Worm (Caenorhabditis elegans) whole organism, late embryonic: ENCODE data around the gene set-25.

Experiments
- C08G9.2 ChIP-seq: sonication (generic microtip); optimal IDR thresholded peaks from 2 replicates; lab custom pipeline; 2016; ENCODE audit warnings: mild to moderate bottlenecking, missing genetic modification characterization, moderate library complexity, missing compliant biosample characterization
- C38D4.7 ChIP-seq: fragments of 200-800 bp; sonication (Bioruptor generic); optimal IDR thresholded peaks from 2 replicates; lab custom pipeline; 2018; ENCODE audit warnings: mild to moderate bottlenecking, missing genetic modification characterization, moderate library complexity, missing compliant biosample characterization
- K02D7.2 ChIP-seq: sonication (generic microtip); optimal IDR thresholded peaks from 2 replicates; lab custom pipeline; 2017; ENCODE audit warnings: mild to moderate bottlenecking, missing genetic modification characterization, missing compliant biosample characterization
- K09A11.1 ChIP-seq: sonication (generic microtip); optimal IDR thresholded peaks from 2 replicates; lab custom pipeline; 2017; ENCODE audit warnings: antibody characterized with exemption, mild to moderate bottlenecking, missing genetic modification characterization, missing compliant biosample characterization; ENCODE audit not compliant: insufficient read depth
- T23F11.4 ChIP-seq: fragments of 200-800 bp; sonication (Bioruptor generic); optimal IDR thresholded peaks from 2 replicates; lab custom pipeline; 2018; ENCODE audit warnings: mild to moderate bottlenecking, missing genetic modification characterization, missing compliant biosample characterization
- ceh-14 ChIP-seq: sonication (generic microtip); optimal IDR thresholded peaks from 2 replicates; lab custom pipeline; 2016; ENCODE audit warnings: missing genotype, missing genetic modification characterization, missing compliant biosample characterization
- ceh-18 ChIP-seq: sonication (generic microtip); optimal IDR thresholded peaks from 2 replicates; lab custom pipeline; 2016; ENCODE audit warnings: missing genetic modification characterization, missing compliant biosample characterization
- ceh-2 ChIP-seq: sonication (generic microtip); optimal IDR thresholded peaks from 2 replicates; lab custom pipeline; 2016; ENCODE audit warnings: missing genotype, missing genetic modification characterization, missing compliant biosample characterization
- ceh-24 ChIP-seq: sonication (generic microtip); optimal IDR thresholded peaks from 2 replicates; lab custom pipeline; 2016; ENCODE audit warnings: mild to moderate bottlenecking, missing genetic modification characterization, missing compliant biosample characterization
- ceh-31 ChIP-seq: sonication (generic microtip); optimal IDR thresholded peaks from 2 replicates; lab custom pipeline; 2016; ENCODE audit warnings: missing genetic modification characterization, missing compliant biosample characterization
- ceh-34 ChIP-seq: sonication (generic microtip); optimal IDR thresholded peaks from 2 replicates; lab custom pipeline; 2016; ENCODE audit warnings: mild to moderate bottlenecking, missing genetic modification characterization, missing compliant biosample characterization
- ceh-45 ChIP-seq: fragments of 200-800 bp; sonication (Bioruptor generic); IDR thresholded peaks from 2 replicates; pipeline ENCODE4 v1.3.6; 2022; ENCODE audit warnings: missing genetic modification reagents, missing genetic modification characterization, missing compliant biosample characterization
- ceh-9 ChIP-seq: sonication (generic microtip); optimal IDR thresholded peaks from 2 replicates; lab custom pipeline; 2016; ENCODE audit warnings: mild to moderate bottlenecking, missing genetic modification characterization, inconsistent platforms, missing compliant biosample characterization
- dmd-4 ChIP-seq: sonication (generic microtip); optimal IDR thresholded peaks from 2 replicates; lab custom pipeline; 2016; ENCODE audit warnings: borderline replicate concordance, missing genetic modification characterization, missing compliant biosample characterization
- elt-2 ChIP-seq: sonication (generic microtip); optimal IDR thresholded peaks from 2 replicates; lab custom pipeline; 2016; ENCODE audit warnings: missing genetic modification reagents, missing genetic modification characterization, missing compliant biosample characterization
- ets-4 ChIP-seq: sonication (generic microtip); optimal IDR thresholded peaks from 2 replicates; lab custom pipeline; 2016; ENCODE audit warnings: missing genetic modification characterization, missing compliant biosample characterization
- fax-1 ChIP-seq: sonication (generic microtip); optimal IDR thresholded peaks from 2 replicates; lab custom pipeline; 2016; ENCODE audit warnings: missing genotype, missing genetic modification characterization, missing compliant biosample characterization
- hlh-15 ChIP-seq: sonication (generic microtip); optimal IDR thresholded peaks from 2 replicates; lab custom pipeline; 2016; ENCODE audit warnings: missing genetic modification characterization, missing compliant biosample characterization
- hlh-6 ChIP-seq: sonication (generic microtip); optimal IDR thresholded peaks from 2 replicates; lab custom pipeline; 2016; ENCODE audit warnings: missing genotype, missing genetic modification characterization, missing compliant biosample characterization
- lin-11 ChIP-seq: fragments of 200-800 bp; sonication (Bioruptor generic); optimal IDR thresholded peaks from 2 replicates; lab custom pipeline; 2018; ENCODE audit warnings: mild to moderate bottlenecking, missing genetic modification characterization, missing compliant biosample characterization
- mec-3 ChIP-seq: sonication (generic microtip); optimal IDR thresholded peaks from 2 replicates; lab custom pipeline; 2016; ENCODE audit warnings: borderline replicate concordance, missing genetic modification characterization, missing compliant biosample characterization
- nfya-1 ChIP-seq: sonication (generic microtip); optimal IDR thresholded peaks from 2 replicates; lab custom pipeline; 2017; ENCODE audit warnings: missing genetic modification characterization, mild to moderate bottlenecking, missing compliant biosample characterization, antibody characterized with exemption, moderate library complexity
- nhr-11 ChIP-seq: fragments of 150-350 bp; optimal IDR thresholded peaks from 2 replicates; lab custom pipeline; 2014; ENCODE audit warnings: missing biosample characterization, missing genetic modification characterization
- pat-9 ChIP-seq: fragments of 200-800 bp; sonication (Bioruptor generic); optimal IDR thresholded peaks from 2 replicates; lab custom pipeline; 2018; ENCODE audit warnings: mild to moderate bottlenecking, missing genetic modification characterization, moderate library complexity, missing compliant biosample characterization
- pha-2 ChIP-seq: sonication (generic microtip); optimal IDR thresholded peaks from 2 replicates; lab custom pipeline; 2017; ENCODE audit warnings: mild to moderate bottlenecking, missing genetic modification characterization, missing compliant biosample characterization
- pqm-1 ChIP-seq: sonication (generic microtip); optimal IDR thresholded peaks from 2 replicates; lab custom pipeline; 2016; ENCODE audit warnings: missing genetic modification characterization, missing compliant biosample characterization
- sox-4 ChIP-seq: sonication (generic microtip); optimal IDR thresholded peaks from 2 replicates; lab custom pipeline; 2017; ENCODE audit warnings: mild to moderate bottlenecking, missing genetic modification characterization, inconsistent platforms, missing compliant biosample characterization
- tbx-2 ChIP-seq: sonication (generic microtip); optimal IDR thresholded peaks from 2 replicates; lab custom pipeline; 2016; ENCODE audit warnings: missing genetic modification characterization, missing compliant biosample characterization
- ttx-3 ChIP-seq: sonication (generic microtip); optimal IDR thresholded peaks from 2 replicates; lab custom pipeline; 2016; ENCODE audit warnings: missing genetic modification reagents, missing genetic modification characterization, missing compliant biosample characterization
- unc-3 ChIP-seq, 2 experiments: fragments of 200-800 bp in 1 of 2; sonication (Bioruptor generic) in 1 of 2; sonication (generic microtip) in 1 of 2; conservative IDR thresholded peaks in 1 of 2; optimal IDR thresholded peaks in 1 of 2; 2 replicates each; pipeline versions ENCODE4 v1.3.6 to Lab custom; 2016 to 2022; ENCODE audit warnings: missing compliant biosample characterization in 2 of 2, missing genetic modification characterization in 2 of 2, missing genetic modification reagents in 1 of 2
- unc-42 ChIP-seq: sonication (generic microtip); optimal IDR thresholded peaks from 2 replicates; lab custom pipeline; 2016; ENCODE audit warnings: missing genotype, missing genetic modification characterization, missing compliant biosample characterization
- unc-55 ChIP-seq: sonication (generic microtip); optimal IDR thresholded peaks from 2 replicates; lab custom pipeline; 2017; ENCODE audit warnings: missing biosample characterization, missing genetic modification reagents, missing genetic modification characterization
- unc-86 ChIP-seq: sonication (generic microtip); optimal IDR thresholded peaks from 2 replicates; lab custom pipeline; 2016; ENCODE audit warnings: missing genetic modification characterization, missing compliant biosample characterization
- zip-5 ChIP-seq: sonication (generic microtip); optimal IDR thresholded peaks from 2 replicates; lab custom pipeline; 2016; ENCODE audit warnings: missing genetic modification characterization, missing compliant biosample characterization
- ztf-16 ChIP-seq: sonication (generic microtip); optimal IDR thresholded peaks from 2 replicates; lab custom pipeline; 2017; ENCODE audit warnings: missing genetic modification characterization, missing compliant biosample characterization

Gene set-25

ce11 chrIII:13292971-13293514 is at the start of gene set-25:
Gene set-25 (minus strand): TSS chrIII:13293090.
- TF ChIP-seq C38D4.7 (peak; percentile 22), tbx-2 (peak; percentile 48), unc-86 (tag; lab: Kevin White, UChicago) (peak; percentile 50), ceh-45 (GFP tag; lab: Robert Waterston, UW) (peak; percentile 48; the same call in 1 of the 2 replicates), fax-1 (peak; percentile 27), ztf-16 (tag; lab: Kevin White, UChicago) (peak; percentile 8), sox-4 (peak; percentile 19), ttx-3 (peak; percentile 52), pha-2 (tag; lab: Kevin White, UChicago) (peak; percentile 12), ceh-14 (tag; lab: Kevin White, UChicago) (peak; percentile 48), K02D7.2 (tag; lab: Kevin White, UChicago) (peak; percentile 71), unc-3 (GFP tag; conservative IDR thresholded peaks at IDR 0.05; lab: Robert Waterston, UW) (peak; percentile 33; the same call in 1 of the 2 replicates), unc-3 (tag; optimal IDR thresholded peaks at IDR 0.05; lab: Kevin White, UChicago) (peak; percentile 8), elt-2 (peak; percentile 47), ceh-2 (tag; lab: Kevin White, UChicago) (peak; percentile 59), K09A11.1 (tag; lab: Kevin White, UChicago) (peak; percentile 45), dmd-4 (tag; lab: Kevin White, UChicago) (peak; percentile 22), pat-9 (tag; lab: Kevin White, UChicago) (peak; percentile 34), ceh-34 (tag; lab: Kevin White, UChicago) (peak; percentile 30), zip-5 (tag; lab: Kevin White, UChicago) (peak; percentile 44)

- TF ChIP-seq hlh-6 (tag; lab: Kevin White, UChicago) = no peak
- TF ChIP-seq ets-4 = no peak
- TF ChIP-seq, all 69 proteins: peak for 0
Observed at ce11 chrIII:13342079-13342734, 49.3 kb upstream of the set-25 start, which contains the start of gene dro-1. Gene dro-1 (plus strand): TSS chrIII:13342684.

ce11 chrIII:13341275-13341626 is 48.4 kb upstream of the set-25 start, which contains the start of gene nud-1:
Gene nud-1 (plus strand): TSS chrIII:13341527.
- TF ChIP-seq ceh-9 (tag; lab: Kevin White, UChicago) (no peak), ttx-3 (no peak), T23F11.4 (GFP tag; lab: Kevin White, UChicago) (no peak), unc-42 (no peak), nfya-1 (no peak), C08G9.2 (tag; lab: Kevin White, UChicago) (no peak), ceh-24 (tag; lab: Kevin White, UChicago) (no peak)

ce11 chrIII:13340504-13341274 is 47.8 kb upstream of the set-25 start:
- TF ChIP-seq tbx-2 (no peak), ceh-31 (peak; percentile 24), T23F11.4 (GFP tag; lab: Kevin White, UChicago) (no peak), unc-42 (peak; percentile 95), mec-3 (tag; lab: Kevin White, UChicago) (no peak), ceh-14 (tag; lab: Kevin White, UChicago) (peak; percentile 25)

DNA sequence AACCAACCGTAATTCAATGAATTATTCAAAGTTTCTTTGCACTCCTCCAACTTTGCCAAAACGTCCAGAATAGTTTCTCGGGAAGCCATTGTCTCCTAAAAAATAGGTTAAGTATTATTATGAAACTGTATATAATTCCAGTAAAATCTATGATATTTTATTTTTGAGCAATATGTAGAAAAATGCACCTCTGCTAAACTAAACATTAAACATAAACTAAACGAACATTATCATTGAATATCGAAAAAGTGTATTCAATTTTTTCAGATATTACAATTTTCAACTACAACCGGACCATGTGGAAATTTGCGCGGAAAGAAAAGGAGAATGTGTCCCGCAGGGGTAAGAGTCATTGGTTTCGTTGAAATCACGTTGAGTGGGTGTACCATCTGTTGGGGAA is 46.8 kb upstream of the set-25 start, which contains the start of gene F53A2.3:
Gene F53A2.3, minus strand, starts transcription at position 101 of the 400 bp plus-strand sequence.
- TF ChIP-seq unc-42 = no peak
- TF ChIP-seq ceh-2 (tag; lab: Kevin White, UChicago) = no peak
- TF ChIP-seq pqm-1 = no peak
- TF ChIP-seq nhr-11 (tag; lab: Kevin White, UChicago) = no peak
- TF ChIP-seq lin-11 (tag; lab: Kevin White, UChicago) = no peak
- no peak for TF ChIP-seq hlh-15 (tag; lab: Kevin White, UChicago)
- TF ChIP-seq ceh-24 (tag; lab: Kevin White, UChicago) = no peak
- TF ChIP-seq K02D7.2 (tag; lab: Kevin White, UChicago) = no peak
- TF ChIP-seq ceh-18 (tag; lab: Kevin White, UChicago) = no peak
- TF ChIP-seq ets-4 = no peak
- TF ChIP-seq unc-55 = no peak
- no peak for TF ChIP-seq T23F11.4 (GFP tag; lab: Kevin White, UChicago)
